In genomic region chrIII:2401126-2402123, ce11 we compare ENCODE assay signal across 4 worm cellular contexts.
TF ChIP-seq lines count a peak whose summit lies in the region.

Gene cic-1 (minus strand): TSS chrIII:2401221.
Gene strm-1 (plus strand): TSS chrIII:2402070.

TF ChIP-seq in whole organism, L1 larva, 84 proteins besides CTCF, POLR2A, EP300 and RAD21 (continued from another document and continues in another):
- no peak for TF ChIP-seq pax-3 (tag; optimal IDR thresholded peaks at IDR 0.05; lab: Kevin White, UChicago)
- no peak for TF ChIP-seq ama-1 (optimal IDR thresholded peaks at IDR 0.05; lab: Kevin White, UChicago)
- no peak for TF ChIP-seq lin-14 (GFP tag; optimal IDR thresholded peaks at IDR 0.05; lab: Kevin White, UChicago)
- TF ChIP-seq elt-3 (tag; optimal IDR thresholded peaks at IDR 0.05; lab: Kevin White, UChicago): peak in 1 of 6 experiments; percentile 33
- TF ChIP-seq egl-13 (tag; optimal IDR thresholded peaks at IDR 0.05; lab: Kevin White, UChicago): no peak
- TF ChIP-seq dsc-1 (tag; optimal IDR thresholded peaks at IDR 0.05; lab: Kevin White, UChicago): peak; percentile 55
- TF ChIP-seq efl-1 (optimal IDR thresholded peaks at IDR 0.05; lab: Kevin White, UChicago): peak; percentile 80 to 96
- TF ChIP-seq efl-1 (GFP tag; optimal IDR thresholded peaks at IDR 0.05 in 1 of 2; lab: Kevin White, UChicago): peak; percentile 96 to 99
- no peak for TF ChIP-seq nhr-90 (tag; optimal IDR thresholded peaks at IDR 0.05; lab: Kevin White, UChicago; ENCODE audit: poor library complexity)
- TF ChIP-seq ces-1 (GFP tag; optimal IDR thresholded peaks at IDR 0.05; lab: Kevin White, UChicago): no peak
- no peak for TF ChIP-seq unc-98 (GFP tag; IDR thresholded peaks at IDR 0.05; lab: Robert Waterston, UW)
- TF ChIP-seq tlp-1 (tag; optimal IDR thresholded peaks at IDR 0.05; lab: Kevin White, UChicago): no peak
- TF ChIP-seq fkh-10 (GFP tag; optimal IDR thresholded peaks at IDR 0.05; lab: Kevin White, UChicago): no peak
- TF ChIP-seq nhr-12 (tag; optimal IDR thresholded peaks at IDR 0.05; lab: Kevin White, UChicago): no peak
- no peak for TF ChIP-seq nhr-71 (tag; optimal IDR thresholded peaks at IDR 0.05; lab: Kevin White, UChicago)
- no peak for TF ChIP-seq nhr-77 (tag; optimal IDR thresholded peaks at IDR 0.05; lab: Kevin White, UChicago)
- peak; percentile 64 for TF ChIP-seq swsn-7 (tag; optimal IDR thresholded peaks at IDR 0.05; lab: Kevin White, UChicago)
- no peak for TF ChIP-seq ceh-90 (tag; optimal IDR thresholded peaks at IDR 0.05; lab: Kevin White, UChicago)
- peak; percentile 80 to 84 for TF ChIP-seq lsy-2 (tag; optimal IDR thresholded peaks at IDR 0.05; lab: Kevin White, UChicago)
- TF ChIP-seq F16B12.6 (tag; optimal IDR thresholded peaks at IDR 0.05; lab: Kevin White, UChicago): peak; percentile 69
- peak; percentile 38 for TF ChIP-seq irx-1 (tag; optimal IDR thresholded peaks at IDR 0.05; lab: Kevin White, UChicago)
- no peak for TF ChIP-seq sox-4 (tag; optimal IDR thresholded peaks at IDR 0.05; lab: Kevin White, UChicago)
- peak; percentile 55 for TF ChIP-seq mep-1 (tag; optimal IDR thresholded peaks at IDR 0.05; lab: Kevin White, UChicago)
- TF ChIP-seq nhr-85 (tag; lab: Kevin White, UChicago): peak; percentile 32
- no peak for TF ChIP-seq elt-2 (tag; optimal IDR thresholded peaks at IDR 0.05; lab: Kevin White, UChicago)
- TF ChIP-seq ceh-8 (GFP tag; optimal IDR thresholded peaks at IDR 0.05; lab: Kevin White, UChicago): no peak
- no peak for TF ChIP-seq ceh-88 (GFP tag; IDR thresholded peaks at IDR 0.05; lab: Robert Waterston, UW)
- TF ChIP-seq nhr-47 (tag; optimal IDR thresholded peaks at IDR 0.05; lab: Kevin White, UChicago): peak; percentile 77
- no peak for TF ChIP-seq egl-27 (tag; optimal IDR thresholded peaks at IDR 0.05; lab: Kevin White, UChicago)
- peak; percentile 99 for TF ChIP-seq blmp-1 (tag; optimal IDR thresholded peaks at IDR 0.05; lab: Kevin White, UChicago)
- TF ChIP-seq zip-4 (GFP tag; optimal IDR thresholded peaks at IDR 0.05; lab: Kevin White, UChicago): no peak
- TF ChIP-seq snu-23 (GFP tag; optimal IDR thresholded peaks at IDR 0.05; lab: Kevin White, UChicago): peak; percentile 85
- TF ChIP-seq dpl-1 (GFP tag; optimal IDR thresholded peaks at IDR 0.05; lab: Kevin White, UChicago): peak; percentile 92 to 96 (median 95)
- TF ChIP-seq lir-3 (tag; optimal IDR thresholded peaks at IDR 0.05; lab: Kevin White, UChicago; ENCODE audit: poor library complexity): no peak

TF ChIP-seq in whole organism, L2 larva, 48 proteins besides CTCF, POLR2A, EP300 and RAD21 (continued from another document):
- TF ChIP-seq lin-13 (GFP tag; optimal IDR thresholded peaks at IDR 0.05; lab: Kevin White, UChicago): peak; percentile 73
- TF ChIP-seq ztf-4 (tag; optimal IDR thresholded peaks at IDR 0.05; lab: Kevin White, UChicago): no peak
- peak; percentile 10 for TF ChIP-seq mab-5 (tag; optimal IDR thresholded peaks at IDR 0.05; lab: Kevin White, UChicago)
- no peak for TF ChIP-seq nhr-237 (tag; optimal IDR thresholded peaks at IDR 0.05; lab: Kevin White, UChicago)
- no peak for TF ChIP-seq skn-1 (tag; optimal IDR thresholded peaks at IDR 0.05; lab: Kevin White, UChicago)
- no peak for TF ChIP-seq fos-1 (tag; optimal IDR thresholded peaks at IDR 0.05; lab: Kevin White, UChicago)
- no peak for TF ChIP-seq nhr-10 (tag; optimal IDR thresholded peaks at IDR 0.05; lab: Kevin White, UChicago)
- no peak for TF ChIP-seq dmd-4 (tag; optimal IDR thresholded peaks at IDR 0.05; lab: Kevin White, UChicago)
- no peak for TF ChIP-seq nhr-77 (tag; optimal IDR thresholded peaks at IDR 0.05; lab: Kevin White, UChicago)
TF ChIP-seq in whole organism, L2 larva: peak in this region for 16.

TF ChIP-seq in whole organism, L3 larva, 47 proteins besides CTCF, POLR2A, EP300 and RAD21 (continued from another document):
- no peak for TF ChIP-seq jun-1 (tag; optimal IDR thresholded peaks at IDR 0.05; lab: Kevin White, UChicago)
- TF ChIP-seq nhr-77 (tag; optimal IDR thresholded peaks at IDR 0.05; lab: Kevin White, UChicago): no peak
- TF ChIP-seq snpc-4 (tag; optimal IDR thresholded peaks at IDR 0.05; lab: Kevin White, UChicago): no peak
- no peak for TF ChIP-seq ama-1 (optimal IDR thresholded peaks at IDR 0.05; lab: Kevin White, UChicago)
- TF ChIP-seq lin-39 (tag; optimal IDR thresholded peaks at IDR 0.05; lab: Kevin White, UChicago): peak; percentile 22

TF ChIP-seq in whole organism, L4 larva, 104 proteins besides CTCF, POLR2A, EP300 and RAD21 (continued from another document):
- TF ChIP-seq gei-8 (GFP tag; optimal IDR thresholded peaks at IDR 0.05; lab: Kevin White, UChicago) (no peak), lim-7 (GFP tag; IDR thresholded peaks at IDR 0.05; lab: Robert Waterston, UW) (no peak)
